Worm (Caenorhabditis elegans) whole organism, young adult: ENCODE results near the gene F58H1.6.

ENCODE experiments used
- B0019.2 ChIP-seq: fragments of 200-800 bp; sonication (Bioruptor generic); conservative IDR thresholded peaks from 2 replicates; pipeline ENCODE4 v1.3.6; 2022; ENCODE audit warnings: missing genetic modification reagents, missing genetic modification characterization, missing compliant biosample characterization
- F10E7.11 ChIP-seq: sonication (generic microtip); optimal IDR thresholded peaks from 2 replicates; lab custom pipeline; 2017; ENCODE audit warnings: mild to moderate bottlenecking, missing genetic modification characterization, moderate library complexity, missing compliant biosample characterization
- F22D6.2 ChIP-seq: sonication (generic microtip); optimal IDR thresholded peaks from 2 replicates; lab custom pipeline; 2016; ENCODE audit warnings: mild to moderate bottlenecking, missing genetic modification characterization, missing compliant biosample characterization
- F37B4.10 ChIP-seq: fragments of 200-800 bp; sonication (Bioruptor generic); IDR thresholded peaks from 2 replicates; pipeline ENCODE4 v1.3.6; 2022; ENCODE audit warnings: missing genetic modification characterization, missing compliant biosample characterization
- F39B2.1 ChIP-seq: fragments of 200-800 bp; sonication (Bioruptor generic); IDR thresholded peaks from 2 replicates; pipeline ENCODE4 v1.3.6; 2022; ENCODE audit warnings: missing genetic modification reagents, missing genetic modification characterization, missing compliant biosample characterization
- K12H6.12 ChIP-seq: fragments of 200-800 bp; sonication (Bioruptor generic); optimal IDR thresholded peaks from 2 replicates; lab custom pipeline; 2018; ENCODE audit warnings: mild to moderate bottlenecking, missing genetic modification characterization, missing compliant biosample characterization
- Y79H2A.3 ChIP-seq: fragments of 200-800 bp; sonication (Bioruptor generic); conservative IDR thresholded peaks from 2 replicates; pipeline ENCODE4 v1.3.6; 2022; ENCODE audit warnings: missing genetic modification reagents, missing genetic modification characterization, missing compliant biosample characterization
- ZK185.1 ChIP-seq: sonication (generic microtip); optimal IDR thresholded peaks from 2 replicates; lab custom pipeline; 2016; ENCODE audit warnings: mild to moderate bottlenecking, missing genetic modification characterization, missing compliant biosample characterization; ENCODE audit not compliant: poor library complexity, severe bottlenecking
- aptf-3 ChIP-seq: fragments of 200-800 bp; sonication (Bioruptor generic); IDR thresholded peaks from 2 replicates; pipeline ENCODE4 v1.3.6; 2022; ENCODE audit warnings: missing genetic modification characterization, missing compliant biosample characterization
- atf-7 ChIP-seq: sonication (generic microtip); optimal IDR thresholded peaks from 2 replicates; lab custom pipeline; 2017; ENCODE audit warnings: mild to moderate bottlenecking, missing genetic modification characterization, missing compliant biosample characterization
- athp-1 ChIP-seq: sonication (generic microtip); optimal IDR thresholded peaks from 2 replicates; lab custom pipeline; 2017; ENCODE audit warnings: mild to moderate bottlenecking, missing genetic modification characterization, missing compliant biosample characterization
- attf-5 ChIP-seq: fragments of 200-800 bp; sonication (Bioruptor generic); optimal IDR thresholded peaks from 2 replicates; lab custom pipeline; 2018; ENCODE audit warnings: mild to moderate bottlenecking, missing genetic modification characterization, missing compliant biosample characterization
- attf-6 ChIP-seq: fragments of 200-800 bp; sonication (Bioruptor generic); IDR thresholded peaks from 2 replicates; pipeline ENCODE4 v1.3.6; 2022; ENCODE audit warnings: missing genetic modification reagents, missing genetic modification characterization, missing compliant biosample characterization
- bed-1 ChIP-seq: fragments of 200-800 bp; sonication (Bioruptor generic); IDR thresholded peaks from 2 replicates; pipeline ENCODE4 v1.3.6; 2022; ENCODE audit warnings: missing genetic modification reagents, missing genetic modification characterization, missing compliant biosample characterization
- bed-2 ChIP-seq: fragments of 200-800 bp; sonication (Bioruptor generic); IDR thresholded peaks from 2 replicates; pipeline ENCODE4 v1.3.6; 2022; ENCODE audit warnings: missing genetic modification reagents, missing genetic modification characterization, missing compliant biosample characterization
- cebp-2 ChIP-seq: fragments of 200-800 bp; sonication (Bioruptor generic); IDR thresholded peaks from 2 replicates; pipeline ENCODE4 v1.3.6; 2022; ENCODE audit warnings: missing genetic modification characterization, missing compliant biosample characterization
- ceh-58 ChIP-seq: fragments of 200-800 bp; sonication (Bioruptor generic); IDR thresholded peaks from 2 replicates; pipeline ENCODE4 v1.3.6; 2022; ENCODE audit warnings: missing genetic modification characterization, missing compliant biosample characterization
- ceh-91 ChIP-seq: fragments of 200-800 bp; sonication (Bioruptor generic); IDR thresholded peaks from 2 replicates; pipeline ENCODE4 v1.3.6; 2022; ENCODE audit warnings: missing genetic modification reagents, missing genetic modification characterization, missing compliant biosample characterization
- dox-1 ChIP-seq: fragments of 200-800 bp; sonication (Bioruptor generic); IDR thresholded peaks from 2 replicates; pipeline ENCODE4 v1.3.6; 2022; ENCODE audit warnings: missing genetic modification reagents, missing genetic modification characterization, missing compliant biosample characterization
- dpff-1 ChIP-seq: sonication (generic microtip); optimal IDR thresholded peaks from 2 replicates; lab custom pipeline; 2017; ENCODE audit warnings: mild to moderate bottlenecking, missing genetic modification characterization, missing compliant biosample characterization
- dpl-1 ChIP-seq: fragments of 150-350 bp; optimal IDR thresholded peaks from 2 replicates; lab custom pipeline; 2014; ENCODE audit warnings: missing biosample characterization, missing genetic modification reagents, missing genetic modification characterization
- efl-1 ChIP-seq: fragments of 150-350 bp; optimal IDR thresholded peaks from 2 replicates; lab custom pipeline; 2014; ENCODE audit warnings: missing biosample characterization, missing genetic modification reagents, missing genetic modification characterization
- gei-17 ChIP-seq: fragments of 200-800 bp; sonication (Bioruptor generic); optimal IDR thresholded peaks from 2 replicates; lab custom pipeline; 2018; ENCODE audit warnings: mild to moderate bottlenecking, missing genetic modification characterization, missing compliant biosample characterization
- hsf-1 ChIP-seq: fragments of 200-800 bp; sonication (Bioruptor generic); IDR thresholded peaks from 2 replicates; pipeline ENCODE4 v1.3.6; 2022; ENCODE audit warnings: missing genetic modification reagents, missing genetic modification characterization, missing compliant biosample characterization
- lin-26 ChIP-seq: fragments of 200-800 bp; sonication (Bioruptor generic); IDR thresholded peaks from 2 replicates; pipeline ENCODE4 v1.3.6; 2022; ENCODE audit warnings: missing genetic modification reagents, missing genetic modification characterization, missing compliant biosample characterization
- lin-35 ChIP-seq, 3 experiments: fragments of 150-350 bp in 2 of 3; sonication (generic microtip) in 1 of 3; optimal IDR thresholded peaks; 2 replicates each; lab custom pipeline; 2014 to 2018; ENCODE audit warnings: missing biosample characterization in 3 of 3, missing genetic modification characterization in 3 of 3, missing genetic modification reagents in 3 of 3
- lir-1 ChIP-seq: fragments of 200-800 bp; sonication (Bioruptor generic); conservative IDR thresholded peaks from 2 replicates; pipeline ENCODE4 v1.3.6; 2022; ENCODE audit warnings: missing genetic modification reagents, missing genetic modification characterization, missing compliant biosample characterization
- madf-3 ChIP-seq: fragments of 200-800 bp; sonication (Bioruptor generic); IDR thresholded peaks from 2 replicates; pipeline ENCODE4 v1.3.6; 2022; ENCODE audit warnings: missing genetic modification reagents, missing genetic modification characterization, missing compliant biosample characterization
- madf-6 ChIP-seq: fragments of 200-800 bp; sonication (Bioruptor generic); IDR thresholded peaks from 2 replicates; pipeline ENCODE4 v1.3.6; 2022; ENCODE audit warnings: missing genetic modification reagents, missing genetic modification characterization, missing compliant biosample characterization
- madf-8 ChIP-seq: fragments of 200-800 bp; sonication (Bioruptor generic); conservative IDR thresholded peaks from 2 replicates; pipeline ENCODE4 v1.3.6; 2022; ENCODE audit warnings: missing genetic modification reagents, missing genetic modification characterization, missing compliant biosample characterization
- mcd-1 ChIP-seq: fragments of 200-800 bp; sonication (Bioruptor generic); IDR thresholded peaks from 2 replicates; pipeline ENCODE4 v1.3.6; 2022; ENCODE audit warnings: missing genetic modification reagents, missing genetic modification characterization, missing compliant biosample characterization
- nhr-27 ChIP-seq: fragments of 200-800 bp; sonication (Bioruptor generic); optimal IDR thresholded peaks from 2 replicates; lab custom pipeline; 2018; ENCODE audit warnings: mild to moderate bottlenecking, missing genetic modification characterization, moderate library complexity, missing compliant biosample characterization
- nhr-80 ChIP-seq: sonication (generic microtip); optimal IDR thresholded peaks from 2 replicates; lab custom pipeline; 2016; ENCODE audit warnings: missing genetic modification characterization, missing compliant biosample characterization
- nhr-90 ChIP-seq: sonication (generic microtip); optimal IDR thresholded peaks from 2 replicates; lab custom pipeline; 2016; ENCODE audit warnings: missing genotype, mild to moderate bottlenecking, missing genetic modification characterization, missing compliant biosample characterization
- rcor-1 ChIP-seq: fragments of 200-800 bp; sonication (Bioruptor generic); IDR thresholded peaks from 2 replicates; pipeline ENCODE4 v1.3.6; 2022; ENCODE audit warnings: missing genetic modification reagents, missing genetic modification characterization, missing compliant biosample characterization
- rec-8 ChIP-seq, 2 experiments: sonication (generic microtip); optimal IDR thresholded peaks; 2 replicates each; lab custom pipeline; 2016; ENCODE audit warnings: mild to moderate bottlenecking in 2 of 2, missing genetic modification characterization in 2 of 2, missing genetic modification reagents in 2 of 2, missing genotype in 2 of 2, missing biosample characterization in 1 of 2, missing compliant biosample characterization in 1 of 2, moderate library complexity in 1 of 2
- rpc-1 ChIP-seq, 2 experiments: fragments of 150-350 bp in 1 of 2; sonication (generic microtip) in 1 of 2; optimal IDR thresholded peaks; 2 replicates each; lab custom pipeline; 2014 to 2018; ENCODE audit warnings: missing biosample characterization in 1 of 2, missing genetic modification characterization in 1 of 2, missing genetic modification reagents in 1 of 2, missing genotype in 1 of 2
- sdz-38 ChIP-seq: sonication (generic microtip); optimal IDR thresholded peaks from 2 replicates; lab custom pipeline; 2016; ENCODE audit warnings: missing genotype, missing genetic modification characterization, missing compliant biosample characterization
- snpc-1.3 ChIP-seq: sonication (generic microtip); optimal IDR thresholded peaks from 2 replicates; lab custom pipeline; 2017; ENCODE audit warnings: missing genetic modification characterization, mild to moderate bottlenecking, missing compliant biosample characterization, antibody characterized with exemption, moderate library complexity, missing genotype, missing genetic modification reagents; ENCODE audit not compliant: insufficient read depth
- snpc-3.4 ChIP-seq: sonication (generic microtip); optimal IDR thresholded peaks from 2 replicates; lab custom pipeline; 2017; ENCODE audit warnings: missing genetic modification characterization, mild to moderate bottlenecking, missing compliant biosample characterization, antibody characterized with exemption, moderate library complexity, missing genotype, missing genetic modification reagents
- snpc-4 ChIP-seq, 5 experiments: fragments of 150-350 bp in 1 of 5; sonication (generic microtip) in 4 of 5; optimal IDR thresholded peaks; 2 replicates each; lab custom pipeline; 2014 to 2018; ENCODE audit warnings: missing genetic modification characterization in 5 of 5, missing biosample characterization in 3 of 5, antibody characterized with exemption in 2 of 5, mild to moderate bottlenecking in 2 of 5, missing compliant biosample characterization in 2 of 5, missing genotype in 2 of 5, moderate library complexity in 2 of 5, missing genetic modification reagents in 1 of 5
- tbp1 ChIP-seq: fragments of 200-800 bp; sonication (Bioruptor generic); optimal IDR thresholded peaks from 2 replicates; lab custom pipeline; 2018; ENCODE audit warnings: mild to moderate bottlenecking, missing genetic modification characterization, missing compliant biosample characterization
- unc-130 ChIP-seq: sonication (generic microtip); optimal IDR thresholded peaks from 2 replicates; lab custom pipeline; 2016; ENCODE audit warnings: missing genetic modification reagents, missing genetic modification characterization, missing compliant biosample characterization
- unc-62 ChIP-seq: fragments of 150-350 bp; optimal IDR thresholded peaks from 2 replicates; lab custom pipeline; 2014; ENCODE audit warnings: missing biosample characterization, missing genetic modification reagents, missing genetic modification characterization
- xnd-1 ChIP-seq: sonication (generic microtip); optimal IDR thresholded peaks from 2 replicates; lab custom pipeline; 2016; ENCODE audit warnings: missing genotype, missing genetic modification reagents, missing genetic modification characterization, missing compliant biosample characterization
- ztf-26 ChIP-seq: sonication (generic microtip); optimal IDR thresholded peaks from 2 replicates; lab custom pipeline; 2017; ENCODE audit warnings: missing genetic modification characterization, missing compliant biosample characterization
- ztf-3 ChIP-seq: fragments of 200-800 bp; sonication (Bioruptor generic); optimal IDR thresholded peaks from 2 replicates; lab custom pipeline; 2018; ENCODE audit warnings: mild to moderate bottlenecking, missing genetic modification characterization, missing compliant biosample characterization

F58H1.6 gene

DNA sequence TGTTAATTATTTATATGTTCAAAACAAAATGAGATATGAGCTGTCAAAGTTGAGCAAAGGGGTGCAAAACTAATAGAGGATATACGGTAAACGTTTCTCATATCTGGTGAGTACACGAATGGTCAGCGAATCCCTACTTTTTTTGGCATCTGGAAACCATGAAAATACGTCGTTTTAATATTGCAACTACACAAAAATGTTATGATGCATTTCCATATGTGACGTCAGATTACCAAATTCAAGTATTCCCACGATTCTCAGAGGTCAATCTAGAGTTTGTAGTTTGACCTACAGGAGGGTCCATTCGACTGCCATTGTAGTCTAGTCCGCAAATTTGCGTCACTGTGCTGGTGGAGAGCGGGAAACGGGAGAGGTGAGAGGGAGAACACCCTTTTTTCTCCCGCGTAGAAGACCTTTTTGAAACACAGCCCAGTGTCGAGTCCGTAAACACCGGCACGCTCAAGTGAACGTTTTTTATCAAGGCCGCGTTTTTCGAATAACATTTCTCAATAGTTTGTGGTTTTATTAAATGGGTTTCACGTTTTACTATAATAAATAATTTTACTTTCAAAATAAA lies 46.0 kb upstream of the F58H1.6 start (continued):
- no peak for TF ChIP-seq snpc-4 (GFP tag; optimal IDR thresholded peaks at IDR 0.05; lab: Kevin White, UChicago)
- no peak for TF ChIP-seq snpc-4 (tag; optimal IDR thresholded peaks at IDR 0.05; lab: Kevin White, UChicago)
- no peak for TF ChIP-seq aptf-3 (GFP tag; lab: Robert Waterston, UW)
- no peak for TF ChIP-seq ceh-91 (GFP tag; lab: Robert Waterston, UW)
- peak; percentile 52 for TF ChIP-seq dpl-1 (GFP tag; lab: Kevin White, UChicago)
- no peak for TF ChIP-seq F22D6.2 (tag; lab: Kevin White, UChicago)
- TF ChIP-seq rec-8 (tag; optimal IDR thresholded peaks at IDR 0.05; lab: Kevin White, UChicago): no peak
- no peak for TF ChIP-seq tbp1 (GFP tag; lab: Kevin White, UChicago)
- TF ChIP-seq rpc-1 (optimal IDR thresholded peaks at IDR 0.05; lab: Kevin White, UChicago): no peak
- TF ChIP-seq rpc-1 (tag; optimal IDR thresholded peaks at IDR 0.05; lab: Kevin White, UChicago): no peak
- no peak for TF ChIP-seq ztf-3 (GFP tag; lab: Kevin White, UChicago)
- TF ChIP-seq cebp-2: no peak
- TF ChIP-seq bed-2: 0 out of 2 replicates have a peak, but pooled peaks have one; percentile 14
- no peak for TF ChIP-seq rcor-1 (GFP tag; lab: Robert Waterston, UW)
- TF ChIP-seq madf-3 (GFP tag; lab: Robert Waterston, UW): 0 out of 2 replicates have a peak, but pooled peaks have one; percentile 62
- no peak for TF ChIP-seq athp-1 (tag; lab: Kevin White, UChicago)
- TF ChIP-seq F37B4.10 (GFP tag; lab: Robert Waterston, UW): no peak
- TF ChIP-seq efl-1 (GFP tag; lab: Kevin White, UChicago): peak; percentile 91
- peak; percentile 88 for TF ChIP-seq madf-6 (GFP tag; lab: Robert Waterston, UW)
- peak; percentile 62; the same call in 1 of the 2 replicates for TF ChIP-seq hsf-1 (GFP tag; lab: Robert Waterston, UW)
- TF ChIP-seq lin-35 (GFP tag; optimal IDR thresholded peaks at IDR 0.05; lab: Kevin White, UChicago): peak in 1 of 3 experiments; percentile 32
- no peak for TF ChIP-seq F10E7.11 (tag; lab: Kevin White, UChicago)
- TF ChIP-seq bed-1 (GFP tag; lab: Robert Waterston, UW): no peak
- TF ChIP-seq attf-5: peak; percentile 53
- TF ChIP-seq attf-6 (GFP tag; lab: Robert Waterston, UW): no peak
- TF ChIP-seq unc-130 (GFP tag; lab: Kevin White, UChicago): no peak
- TF ChIP-seq unc-62 (GFP tag; lab: Kevin White, UChicago): no peak
- peak; percentile 76 for TF ChIP-seq madf-8
- peak; percentile 62 for TF ChIP-seq nhr-80 (tag; lab: Kevin White, UChicago)
- TF ChIP-seq atf-7 (tag; lab: Kevin White, UChicago): no peak
- TF ChIP-seq F39B2.1 (GFP tag; lab: Robert Waterston, UW): no peak
- TF ChIP-seq Y79H2A.3 (GFP tag; lab: Robert Waterston, UW): no peak
- no peak for TF ChIP-seq gei-17 (GFP tag; lab: Kevin White, UChicago)
- TF ChIP-seq lir-1 (GFP tag; lab: Robert Waterston, UW): no peak
- TF ChIP-seq snpc-1.3 (tag; lab: Kevin White, UChicago): no peak
- TF ChIP-seq lin-26: no peak
- no peak for TF ChIP-seq nhr-90 (tag; lab: Kevin White, UChicago)
- no peak for TF ChIP-seq ceh-58 (GFP tag; lab: Robert Waterston, UW)
- peak; percentile 48; the same call in 1 of the 2 replicates for TF ChIP-seq mcd-1 (GFP tag; lab: Robert Waterston, UW)
- TF ChIP-seq xnd-1 (tag; lab: Kevin White, UChicago): peak; percentile 53
- TF ChIP-seq dpff-1: no peak
- no peak for TF ChIP-seq B0019.2
- peak; percentile 74; the same call in 1 of the 2 replicates for TF ChIP-seq dox-1
- TF ChIP-seq ZK185.1 (tag; lab: Kevin White, UChicago): no peak
- no peak for TF ChIP-seq sdz-38 (tag; lab: Kevin White, UChicago)
- TF ChIP-seq nhr-27: no peak
- peak; percentile 36 for TF ChIP-seq snpc-3.4 (tag; lab: Kevin White, UChicago)
- TF ChIP-seq K12H6.12 (tag; lab: Kevin White, UChicago): no peak
- TF ChIP-seq ztf-26 (tag; lab: Kevin White, UChicago): no peak
